Fruit fly (Drosophila melanogaster) whole organism, pupa: ENCODE measurements around the gene CG14974.

Experiments used
- CG12605 ChIP-seq: fragments of 200-800 bp; sonication (Bioruptor generic); IDR thresholded peaks from 2 replicates; pipeline ENCODE4 v1.3.6; 2022; ENCODE audit warnings: missing biosample characterization, missing genetic modification characterization
- CG15710 ChIP-seq: fragments of 200-800 bp; sonication (Bioruptor generic); optimal IDR thresholded peaks from 2 replicates; lab custom pipeline; 2018; ENCODE audit warnings: missing biosample characterization, mild to moderate bottlenecking, missing genetic modification characterization, moderate library complexity
- CG32121 ChIP-seq: fragments of 200-800 bp; sonication (Bioruptor generic); IDR thresholded peaks from 2 replicates; pipeline ENCODE4 v1.3.6; 2022; ENCODE audit warnings: missing biosample characterization, missing genetic modification characterization
- CG4496 ChIP-seq: fragments of 200-800 bp; sonication (Bioruptor generic); IDR thresholded peaks from 3 replicates; pipeline ENCODE4 v1.3.6; 2022; ENCODE audit warnings: missing biosample characterization, missing genetic modification characterization
- CG8301 ChIP-seq: fragments of 200-800 bp; sonication (Bioruptor generic); optimal IDR thresholded peaks from 2 replicates; lab custom pipeline; 2018; ENCODE audit warnings: missing biosample characterization, mild to moderate bottlenecking, missing genetic modification characterization
- CG9948 ChIP-seq: fragments of 200-800 bp; sonication (Bioruptor generic); optimal IDR thresholded peaks from 2 replicates; lab custom pipeline; 2018; ENCODE audit warnings: missing biosample characterization, mild to moderate bottlenecking, missing genetic modification characterization, moderate library complexity
- Pif1A ChIP-seq: fragments of 200-800 bp; sonication (Bioruptor generic); optimal IDR thresholded peaks from 3 replicates; lab custom pipeline; 2016; ENCODE audit warnings: missing biosample characterization, missing genetic modification characterization
- Pif1B ChIP-seq: fragments of 200-800 bp; sonication (Bioruptor generic); optimal IDR thresholded peaks from 3 replicates; lab custom pipeline; 2016; ENCODE audit warnings: missing biosample characterization, missing genetic modification characterization
- Snoo ChIP-seq: fragments of 200-800 bp; sonication (Bioruptor generic); optimal IDR thresholded peaks from 3 replicates; lab custom pipeline; 2017; ENCODE audit warnings: missing biosample characterization, mild to moderate bottlenecking, missing genetic modification characterization, inconsistent platforms
- fd96Ca ChIP-seq: fragments of 200-800 bp; sonication (Bioruptor generic); IDR thresholded peaks from 3 replicates; pipeline ENCODE4 v1.3.6; 2022; ENCODE audit warnings: missing biosample characterization, missing genetic modification characterization
- rn ChIP-seq: fragments of 200-800 bp; sonication (Bioruptor generic); IDR thresholded peaks from 2 replicates; pipeline ENCODE4 v1.3.6; 2022; ENCODE audit warnings: missing biosample characterization, missing genetic modification characterization

DNA sequence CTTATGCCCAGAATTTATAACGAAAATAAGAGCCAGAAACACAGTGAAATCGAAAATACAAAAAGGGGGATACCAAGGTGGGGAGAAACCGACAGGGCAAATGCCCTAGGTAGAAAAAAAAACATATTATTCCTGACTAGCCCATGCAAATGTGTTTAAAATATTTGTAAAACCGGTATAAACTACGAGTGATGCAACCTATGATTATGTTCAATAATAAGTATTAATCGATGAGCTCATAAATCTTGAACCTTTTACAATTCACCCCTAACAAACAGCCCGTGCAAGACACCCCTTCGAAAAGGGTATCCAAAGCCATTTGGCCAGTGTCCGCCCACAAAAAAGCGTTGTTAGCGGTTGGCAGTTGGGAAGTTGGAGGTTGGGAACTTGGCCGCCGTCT, 37.1 kb upstream of the CG14974 start:
- no peak for TF ChIP-seq Snoo (tag; lab: Kevin White, UChicago)
- TF ChIP-seq CG15710, result no peak
- no peak for TF ChIP-seq Pif1A (GFP tag; lab: Kevin White, UChicago)
- no peak for TF ChIP-seq Pif1B (GFP tag; lab: Kevin White, UChicago)
- TF ChIP-seq CG12605 (GFP tag; lab: Robert Waterston, UW), result no peak
- TF ChIP-seq CG8301 (tag; lab: Kevin White, UChicago), result no peak
- TF ChIP-seq CG9948 (tag; lab: Kevin White, UChicago), result no peak
- no peak for TF ChIP-seq fd96Ca (GFP tag; lab: Robert Waterston, UW)
- no peak for TF ChIP-seq rn (GFP tag; lab: Robert Waterston, UW)
- TF ChIP-seq CG32121, result no peak
- TF ChIP-seq CG4496 (GFP tag; lab: Robert Waterston, UW), result no peak
